Worm (Caenorhabditis elegans): ENCODE results near the gene F07F6.2.

F07F6.2 gene

ce11 chrII:5426470-5426869, 3.5 kb upstream of the F07F6.2 start:
- TF ChIP-seq lin-13 (GFP tag; optimal IDR thresholded peaks at IDR 0.05) (no peak), mdl-1 (tag; optimal IDR thresholded peaks at IDR 0.05) (no peak), skn-1 (tag; optimal IDR thresholded peaks at IDR 0.05) (no peak), unc-55 (GFP tag; optimal IDR thresholded peaks at IDR 0.05) (no peak), mab-5 (tag; optimal IDR thresholded peaks at IDR 0.05) (no peak), nhr-25 (tag; optimal IDR thresholded peaks at IDR 0.05) (no peak), nhr-23 (tag; optimal IDR thresholded peaks at IDR 0.05) (no peak), lin-11 (tag; optimal IDR thresholded peaks at IDR 0.05) (no peak), sma-9 (GFP tag; optimal IDR thresholded peaks at IDR 0.05) (no peak), sma-9 (tag; optimal IDR thresholded peaks at IDR 0.05) (no peak), unc-62 (GFP tag; optimal IDR thresholded peaks at IDR 0.05) (no peak), ztf-4 (tag; optimal IDR thresholded peaks at IDR 0.05) (no peak), egl-27 (tag; optimal IDR thresholded peaks at IDR 0.05) (no peak), ztf-11 (tag; optimal IDR thresholded peaks at IDR 0.05) (no peak), elt-3 (tag; optimal IDR thresholded peaks at IDR 0.05) (no peak), ceh-82 (tag; optimal IDR thresholded peaks at IDR 0.05) (no peak), nhr-12 (tag; optimal IDR thresholded peaks at IDR 0.05) (no peak), nhr-6 (tag; optimal IDR thresholded peaks at IDR 0.05) (no peak)

ce11 chrII:5433069-5433468, 3.1 kb downstream of the F07F6.2 start, which contains the start of gene srx-114:
TSS of gene srx-114 (minus strand) at chrII:5433169.
- TF ChIP-seq unc-62 (GFP tag; optimal IDR thresholded peaks at IDR 0.05) = no peak
- no peak for TF ChIP-seq nhr-11 (tag; optimal IDR thresholded peaks at IDR 0.05)
- no peak for TF ChIP-seq Y55F3AM.14 (GFP tag; optimal IDR thresholded peaks at IDR 0.05)
- TF ChIP-seq ztf-1 (GFP tag; conservative IDR thresholded peaks at IDR 0.05) = no peak
- TF ChIP-seq ceh-82 (tag; optimal IDR thresholded peaks at IDR 0.05) = no peak
- TF ChIP-seq unc-39 (tag; optimal IDR thresholded peaks at IDR 0.05) = no peak
- TF ChIP-seq elt-1 (tag; optimal IDR thresholded peaks at IDR 0.05) = no peak
- TF ChIP-seq ztf-11 (tag; optimal IDR thresholded peaks at IDR 0.05) = no peak
- no peak for TF ChIP-seq gmeb-1 (tag; optimal IDR thresholded peaks at IDR 0.05)
- TF ChIP-seq nhr-129 (tag; optimal IDR thresholded peaks at IDR 0.05) = no peak
- no peak for TF ChIP-seq nhr-6 (tag; optimal IDR thresholded peaks at IDR 0.05)
- no peak for TF ChIP-seq lin-13 (GFP tag; optimal IDR thresholded peaks at IDR 0.05)
- TF ChIP-seq ama-1 (optimal IDR thresholded peaks at IDR 0.05) = no peak
- no peak for TF ChIP-seq nhr-77 (tag; optimal IDR thresholded peaks at IDR 0.05)
- no peak for TF ChIP-seq mab-5 (tag; optimal IDR thresholded peaks at IDR 0.05)
- no peak for TF ChIP-seq nhr-23 (tag; optimal IDR thresholded peaks at IDR 0.05)

- no peak for TF ChIP-seq elt-3 (tag; optimal IDR thresholded peaks at IDR 0.05)
- no peak for TF ChIP-seq zag-1 (tag; optimal IDR thresholded peaks at IDR 0.05)
- no peak for TF ChIP-seq mbf-1 (tag; optimal IDR thresholded peaks at IDR 0.05)
Measured at ce11 chrII:5436833-5437232, 6.8 kb downstream of the F07F6.2 start, which contains the start of gene dct-5. TSS of gene dct-5 (minus strand) at chrII:5436933.

ce11 chrII:5437586-5437985, 7.6 kb downstream of the F07F6.2 start, which contains the start of gene F07F6.1:
TSS of gene F07F6.1 (plus strand) at chrII:5437886.
- TF ChIP-seq aly-2 (tag; optimal IDR thresholded peaks at IDR 0.05) (no peak), R02D3.7 (tag; optimal IDR thresholded peaks at IDR 0.05) (no peak), blmp-1 (tag; optimal IDR thresholded peaks at IDR 0.05; ENCODE audit: insufficient read depth) (no peak), nhr-23 (tag; optimal IDR thresholded peaks at IDR 0.05) (no peak), mbf-1 (tag; optimal IDR thresholded peaks at IDR 0.05) (no peak), ceh-16 (tag; optimal IDR thresholded peaks at IDR 0.05) (no peak), crh-2 (tag; optimal IDR thresholded peaks at IDR 0.05) (no peak), C34F6.9 (tag; optimal IDR thresholded peaks at IDR 0.05) (no peak), nhr-25 (tag; optimal IDR thresholded peaks at IDR 0.05) (no peak), ZK546.5 (tag; optimal IDR thresholded peaks at IDR 0.05) (no peak), unc-62 (GFP tag; optimal IDR thresholded peaks at IDR 0.05) (no peak), F13H6.1 (tag; optimal IDR thresholded peaks at IDR 0.05) (no peak), fos-1 (tag; optimal IDR thresholded peaks at IDR 0.05) (no peak), ztf-1 (GFP tag; conservative IDR thresholded peaks at IDR 0.05) (no peak), lin-11 (tag; optimal IDR thresholded peaks at IDR 0.05) (no peak), unc-55 (GFP tag; optimal IDR thresholded peaks at IDR 0.05) (no peak), zag-1 (tag; optimal IDR thresholded peaks at IDR 0.05) (no peak), sma-9 (GFP tag; optimal IDR thresholded peaks at IDR 0.05) (no peak), sma-9 (tag; optimal IDR thresholded peaks at IDR 0.05) (no peak)

All from whole organism, L2 larva.